Worm (Caenorhabditis elegans): ENCODE measurements around the gene D2096.11.
A peak's percentile ranks its signal among the peaks of the same experiment; 100 is the strongest.

The D2096.11 gene

ce11 chrIV:8377501-8377900 is 16.5 kb downstream of the D2096.11 start, which contains the start of gene D2096.7 (continued):
- TF ChIP-seq lim-7 (GFP tag; IDR thresholded peaks at IDR 0.05) (peak; percentile 66; the same call in 1 of the 2 replicates), dpl-1 (GFP tag; optimal IDR thresholded peaks at IDR 0.05) (no peak), lin-1 (GFP tag; IDR thresholded peaks at IDR 0.05) (0 out of 2 replicates have a peak, but pooled peaks have one; percentile 40), Y75B8A.6 (GFP tag; IDR thresholded peaks at IDR 0.05) (peak; percentile 63), zip-11 (GFP tag; IDR thresholded peaks at IDR 0.05) (no peak), hlh-11 (tag; optimal IDR thresholded peaks at IDR 0.05) (no peak), nhr-102 (tag; optimal IDR thresholded peaks at IDR 0.05) (peak; percentile 58), ceh-44 (GFP tag; IDR thresholded peaks at IDR 0.05) (no peak), php-3 (GFP tag; IDR thresholded peaks at IDR 0.05) (no peak), lin-38 (GFP tag; IDR thresholded peaks at IDR 0.05) (peak; percentile 82), Y105C5A.15 (GFP tag; IDR thresholded peaks at IDR 0.05) (peak; percentile 89), ctbp-1 (GFP tag; IDR thresholded peaks at IDR 0.05) (peak; percentile 66), F26F4.8 (GFP tag; conservative IDR thresholded peaks at IDR 0.05) (no peak), zfp-2 (tag; optimal IDR thresholded peaks at IDR 0.05) (no peak), unc-130 (GFP tag; optimal IDR thresholded peaks at IDR 0.05) (peak; percentile 70), hif-1 (tag; optimal IDR thresholded peaks at IDR 0.05) (no peak), ZK546.5 (tag; optimal IDR thresholded peaks at IDR 0.05) (no peak), ZK337.2 (GFP tag; IDR thresholded peaks at IDR 0.05) (0 out of 2 replicates have a peak, but pooled peaks have one; percentile 23), zfp-3 (GFP tag; conservative IDR thresholded peaks at IDR 0.05) (0 out of 2 replicates have a peak, but pooled peaks have one; percentile 36), ceh-28 (tag; optimal IDR thresholded peaks at IDR 0.05) (no peak), attf-4 (tag; optimal IDR thresholded peaks at IDR 0.05) (no peak), Y48G9A.11 (GFP tag; IDR thresholded peaks at IDR 0.05) (peak; percentile 85), snpc-4 (tag; optimal IDR thresholded peaks at IDR 0.05) (no peak), T26A8.4 (GFP tag; IDR thresholded peaks at IDR 0.05) (peak; percentile 69), hmg-1.1 (GFP tag; IDR thresholded peaks at IDR 0.05) (0 out of 2 replicates have a peak, but pooled peaks have one; percentile 20), daf-16 (GFP tag; optimal IDR thresholded peaks at IDR 0.05) (peak in 1 of 2 experiments; percentile 11), daf-16 (tag; optimal IDR thresholded peaks at IDR 0.05) (peak; percentile 28), gei-8 (GFP tag; optimal IDR thresholded peaks at IDR 0.05) (no peak)

DNA sequence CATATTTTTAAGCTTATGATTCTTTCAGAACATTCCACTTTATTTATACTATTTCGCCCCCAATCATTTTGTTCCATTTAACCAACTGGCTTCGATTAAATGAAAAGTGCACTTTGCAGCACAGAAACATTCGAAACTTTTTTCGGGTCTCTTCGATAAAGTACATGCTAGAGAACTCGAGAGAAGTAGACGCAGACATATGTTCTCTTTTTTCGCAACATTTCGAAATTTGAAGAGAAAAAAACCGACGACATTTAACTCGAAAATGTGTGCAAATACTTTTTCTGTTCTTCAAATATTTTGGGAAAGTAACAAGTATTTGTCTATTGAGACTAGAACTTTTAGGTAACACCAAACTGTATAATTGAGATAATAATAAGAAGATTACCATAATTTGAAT is 17.1 kb downstream of the D2096.11 start:
- TF ChIP-seq mdt-29 (GFP tag; IDR thresholded peaks at IDR 0.05), result no peak
- TF ChIP-seq daf-16 (GFP tag; optimal IDR thresholded peaks at IDR 0.05), result peak in 1 of 2 experiments; percentile 3
- TF ChIP-seq daf-16 (tag; optimal IDR thresholded peaks at IDR 0.05), result no peak
- TF ChIP-seq saeg-2 (GFP tag; IDR thresholded peaks at IDR 0.05), result no peak
- TF ChIP-seq dve-1 (tag; optimal IDR thresholded peaks at IDR 0.05; ENCODE audit: insufficient read depth), result peak; percentile 3
- TF ChIP-seq mes-2 (tag; optimal IDR thresholded peaks at IDR 0.05; ENCODE audit: poor library complexity, severe bottlenecking), result peak; percentile 12
- peak in 1 of 2 experiments; percentile 19 for TF ChIP-seq lsy-2 (tag; optimal IDR thresholded peaks at IDR 0.05)
- no peak for TF ChIP-seq ceh-44 (GFP tag; IDR thresholded peaks at IDR 0.05)

DNA sequence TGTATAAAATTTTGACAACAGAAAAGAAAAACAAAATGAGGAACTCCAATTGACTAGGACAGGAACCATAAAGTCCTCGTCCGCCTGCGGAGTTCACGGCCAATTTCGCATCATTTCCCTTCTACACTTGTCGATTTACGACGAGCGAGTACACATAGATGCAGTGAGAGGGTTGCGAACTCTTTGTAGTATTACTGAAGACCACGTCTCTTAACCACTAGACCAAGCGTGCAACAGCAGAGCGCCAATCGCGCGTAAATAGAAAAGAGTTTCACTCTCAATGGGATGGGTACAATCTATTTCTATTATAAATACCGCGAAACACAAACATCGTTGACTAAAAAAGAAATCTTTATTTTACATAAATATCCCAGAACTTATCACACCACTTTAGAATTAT is 18.6 kb downstream of the D2096.11 start:
- TF ChIP-seq zip-11 (GFP tag; IDR thresholded peaks at IDR 0.05) (peak; percentile 54; the same call in 1 of the 2 replicates), gei-8 (GFP tag; optimal IDR thresholded peaks at IDR 0.05) (peak; percentile 29), hlh-30 (tag; optimal IDR thresholded peaks at IDR 0.05; ENCODE audit: insufficient read depth) (peak; percentile 64), ceh-20 (GFP tag; IDR thresholded peaks at IDR 0.05) (peak; percentile 57; the same call in 1 of the 2 replicates), madf-9 (GFP tag; conservative IDR thresholded peaks at IDR 0.05) (0 out of 2 replicates have a peak, but pooled peaks have one; percentile 53), mep-1 (tag; optimal IDR thresholded peaks at IDR 0.05) (peak; percentile 87), nhr-102 (tag; optimal IDR thresholded peaks at IDR 0.05) (peak; percentile 61), ztf-7 (tag; optimal IDR thresholded peaks at IDR 0.05) (peak; percentile 57), aha-1 (tag) (peak; percentile 96), nhr-25 (tag; optimal IDR thresholded peaks at IDR 0.05; ENCODE audit: borderline replicate concordance, insufficient read depth) (no peak), snpc-4 (tag; optimal IDR thresholded peaks at IDR 0.05) (no peak), lin-13 (GFP tag; optimal IDR thresholded peaks at IDR 0.05) (peak; percentile 71), dmd-8 (GFP tag; IDR thresholded peaks at IDR 0.05) (peak; percentile 67; the same call in 1 of the 2 replicates), dmd-6 (GFP tag; IDR thresholded peaks at IDR 0.05) (peak; percentile 74), ZK337.2 (GFP tag; IDR thresholded peaks at IDR 0.05) (peak; percentile 41; the same call in 1 of the 2 replicates), php-3 (GFP tag; IDR thresholded peaks at IDR 0.05) (0 out of 2 replicates have a peak, but pooled peaks have one; percentile 54), mxl-3 (GFP tag; optimal IDR thresholded peaks at IDR 0.05) (peak; percentile 45), ama-1 (optimal IDR thresholded peaks at IDR 0.05) (peak; percentile 60), nhr-76 (tag; optimal IDR thresholded peaks at IDR 0.05) (no peak), ceh-82 (tag; optimal IDR thresholded peaks at IDR 0.05) (no peak)
